Worm (Caenorhabditis elegans): ENCODE data around the gene fbxb-102.
A peak's percentile ranks its signal among the peaks of the same experiment; 100 is the strongest.

fbxb-102 gene

ce11 chrII:12480811-12481210 lies 1.9 kb upstream of the fbxb-102 start, which contains the start of gene arrd-9:
Gene arrd-9, minus strand, starts transcription at chrII:12480911.
- no peak for TF ChIP-seq ztf-29 (GFP tag; IDR thresholded peaks at IDR 0.05)
- no peak for TF ChIP-seq ztf-23 (GFP tag; IDR thresholded peaks at IDR 0.05)
- TF ChIP-seq cog-1 (tag; optimal IDR thresholded peaks at IDR 0.05): no peak
- no peak for TF ChIP-seq tab-1 (GFP tag; IDR thresholded peaks at IDR 0.05)
- no peak for TF ChIP-seq flt-1 (GFP tag; IDR thresholded peaks at IDR 0.05)
- no peak for TF ChIP-seq klf-2 (GFP tag; conservative IDR thresholded peaks at IDR 0.05)
- no peak for TF ChIP-seq T22C8.4 (GFP tag; IDR thresholded peaks at IDR 0.05)
- TF ChIP-seq ref-1 (GFP tag; conservative IDR thresholded peaks at IDR 0.05): no peak
- no peak for TF ChIP-seq med-1 (GFP tag; optimal IDR thresholded peaks at IDR 0.05; ENCODE audit: insufficient read depth)

ce11 chrII:12481645-12482044 lies 1.1 kb upstream of the fbxb-102 start:
- TF ChIP-seq cog-1 (tag; optimal IDR thresholded peaks at IDR 0.05) (no peak), ref-1 (GFP tag; conservative IDR thresholded peaks at IDR 0.05) (no peak)

DNA sequence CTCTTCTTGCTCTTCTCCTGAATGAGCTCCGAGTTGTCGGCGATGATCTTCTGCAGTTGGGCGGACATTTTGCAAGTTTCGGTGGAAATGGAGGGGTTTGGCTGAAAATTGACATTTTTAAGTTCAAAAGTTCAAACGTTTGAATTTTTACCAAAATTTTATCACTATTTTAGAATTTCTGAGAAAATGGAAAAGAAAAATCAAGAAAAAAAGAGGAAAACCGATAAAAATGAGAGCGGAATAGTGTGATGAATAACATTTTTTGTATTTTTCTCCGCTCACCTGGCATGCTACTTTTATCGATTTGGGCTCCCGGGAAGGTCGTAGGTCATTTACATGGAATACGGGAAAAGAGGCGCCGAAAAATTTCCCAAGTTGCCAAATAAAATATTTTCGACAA lies 2.3 kb downstream of the fbxb-102 start, which contains the start of gene F15A4.10:
Gene F15A4.10, minus strand, starts transcription at position 101 of the 400 bp plus-strand sequence.
- TF ChIP-seq ztf-23 (GFP tag; IDR thresholded peaks at IDR 0.05): no peak
- no peak for TF ChIP-seq tab-1 (GFP tag; IDR thresholded peaks at IDR 0.05)
- no peak for TF ChIP-seq klf-2 (GFP tag; conservative IDR thresholded peaks at IDR 0.05)
- no peak for TF ChIP-seq med-1 (GFP tag; optimal IDR thresholded peaks at IDR 0.05; ENCODE audit: insufficient read depth)
- no peak for TF ChIP-seq T22C8.4 (GFP tag; IDR thresholded peaks at IDR 0.05)
- no peak for TF ChIP-seq ref-1 (GFP tag; conservative IDR thresholded peaks at IDR 0.05)
- no peak for TF ChIP-seq flt-1 (GFP tag; IDR thresholded peaks at IDR 0.05)
- no peak for TF ChIP-seq ztf-29 (GFP tag; IDR thresholded peaks at IDR 0.05)
- TF ChIP-seq cog-1 (tag; optimal IDR thresholded peaks at IDR 0.05): no peak

- TF ChIP-seq klf-2 (GFP tag; conservative IDR thresholded peaks at IDR 0.05) (no peak), cog-1 (tag; optimal IDR thresholded peaks at IDR 0.05) (no peak), T22C8.4 (GFP tag; IDR thresholded peaks at IDR 0.05) (no peak), ztf-23 (GFP tag; IDR thresholded peaks at IDR 0.05) (no peak), ref-1 (GFP tag; conservative IDR thresholded peaks at IDR 0.05) (no peak), tab-1 (GFP tag; IDR thresholded peaks at IDR 0.05) (no peak), flt-1 (GFP tag; IDR thresholded peaks at IDR 0.05) (no peak), ztf-29 (GFP tag; IDR thresholded peaks at IDR 0.05) (no peak), med-1 (GFP tag; optimal IDR thresholded peaks at IDR 0.05; ENCODE audit: insufficient read depth) (no peak)
Observed at ce11 chrII:12488810-12489209, 6.1 kb downstream of the fbxb-102 start.

DNA sequence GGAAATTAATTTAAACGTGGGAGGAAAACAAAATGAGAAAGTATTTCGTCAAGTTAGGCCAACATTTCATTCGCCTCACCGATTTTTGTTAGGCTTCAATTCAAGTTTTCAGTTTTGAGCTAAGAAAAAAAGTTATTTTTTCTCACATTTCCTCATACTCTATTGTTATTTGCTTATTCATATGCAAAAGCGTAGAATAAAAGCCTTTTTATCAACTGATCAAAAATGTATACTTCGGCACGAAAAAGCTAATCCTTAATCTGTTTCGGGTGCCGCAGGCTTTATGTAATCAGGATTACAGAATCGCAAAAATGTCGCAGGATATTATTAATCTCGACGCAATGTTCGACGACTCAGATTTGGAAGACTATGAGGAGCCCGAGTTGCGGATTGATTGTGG lies 7.2 kb downstream of the fbxb-102 start, which contains the start of gene T21B4.15:
Gene T21B4.15, plus strand, starts transcription at position 301 of the 400 bp plus-strand sequence.
- TF ChIP-seq klf-2 (GFP tag; conservative IDR thresholded peaks at IDR 0.05) (no peak), T22C8.4 (GFP tag; IDR thresholded peaks at IDR 0.05) (no peak), cog-1 (tag; optimal IDR thresholded peaks at IDR 0.05) (no peak), med-1 (GFP tag; optimal IDR thresholded peaks at IDR 0.05; ENCODE audit: insufficient read depth) (no peak), ref-1 (GFP tag; conservative IDR thresholded peaks at IDR 0.05) (no peak), ztf-29 (GFP tag; IDR thresholded peaks at IDR 0.05) (no peak), flt-1 (GFP tag; IDR thresholded peaks at IDR 0.05) (no peak), ztf-23 (GFP tag; IDR thresholded peaks at IDR 0.05) (no peak), tab-1 (GFP tag; IDR thresholded peaks at IDR 0.05) (no peak)

DNA sequence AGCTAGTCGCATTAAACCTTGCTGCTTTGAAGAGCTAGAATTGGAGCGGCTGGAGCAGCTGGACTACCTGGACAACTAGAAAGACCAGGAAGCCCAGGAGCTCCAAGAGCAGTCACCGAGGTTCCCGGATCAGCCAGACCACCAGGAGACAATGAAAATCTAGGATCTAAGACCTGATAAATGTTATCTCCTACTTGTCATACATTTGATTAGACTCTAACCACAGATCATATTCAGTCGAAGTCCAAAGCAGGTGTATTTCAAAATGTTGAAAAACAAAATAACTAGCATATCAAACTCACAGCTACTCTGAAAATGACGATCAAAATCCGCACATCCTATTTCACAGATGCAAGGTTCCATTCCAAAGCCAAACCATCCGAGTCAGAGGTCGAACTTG lies 9.2 kb downstream of the fbxb-102 start, which contains the start of gene srz-6:
Gene srz-6, plus strand, starts transcription at position 301 of the 400 bp plus-strand sequence.
- TF ChIP-seq cog-1 (tag; optimal IDR thresholded peaks at IDR 0.05) (no peak), T22C8.4 (GFP tag; IDR thresholded peaks at IDR 0.05) (no peak), ztf-23 (GFP tag; IDR thresholded peaks at IDR 0.05) (no peak), flt-1 (GFP tag; IDR thresholded peaks at IDR 0.05) (no peak), tab-1 (GFP tag; IDR thresholded peaks at IDR 0.05) (no peak), med-1 (GFP tag; optimal IDR thresholded peaks at IDR 0.05; ENCODE audit: insufficient read depth) (no peak), ztf-29 (GFP tag; IDR thresholded peaks at IDR 0.05) (no peak), ref-1 (GFP tag; conservative IDR thresholded peaks at IDR 0.05) (no peak), klf-2 (GFP tag; conservative IDR thresholded peaks at IDR 0.05) (no peak)

DNA sequence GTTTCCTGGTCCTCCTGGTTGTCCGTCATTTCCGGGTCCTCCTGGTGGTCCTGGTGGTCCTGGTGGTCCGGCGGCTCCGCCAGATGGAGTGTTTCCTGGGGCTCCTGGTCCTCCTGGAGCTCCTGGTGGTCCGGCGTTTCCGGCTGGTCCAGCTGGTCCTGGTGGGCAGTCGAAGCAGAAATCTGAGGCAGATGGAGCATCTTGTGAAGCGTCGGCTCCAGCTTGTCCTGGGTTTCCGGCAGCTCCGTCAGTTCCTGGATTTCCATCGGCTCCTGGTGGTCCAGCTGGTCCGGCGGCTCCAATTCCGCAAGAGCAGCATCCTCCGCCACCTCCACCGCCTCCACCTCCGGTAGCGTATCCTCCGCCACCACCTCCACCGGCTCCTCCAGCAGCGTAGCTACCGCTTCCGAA lies 11.3 kb downstream of the fbxb-102 start:
- TF ChIP-seq T22C8.4 (GFP tag; IDR thresholded peaks at IDR 0.05) (no peak), tab-1 (GFP tag; IDR thresholded peaks at IDR 0.05) (no peak), ref-1 (GFP tag; conservative IDR thresholded peaks at IDR 0.05) (no peak), med-1 (GFP tag; optimal IDR thresholded peaks at IDR 0.05; ENCODE audit: insufficient read depth) (no peak), ztf-29 (GFP tag; IDR thresholded peaks at IDR 0.05) (no peak), ztf-23 (GFP tag; IDR thresholded peaks at IDR 0.05) (no peak), flt-1 (GFP tag; IDR thresholded peaks at IDR 0.05) (no peak), cog-1 (tag; optimal IDR thresholded peaks at IDR 0.05) (no peak)

- TF ChIP-seq ref-1 (GFP tag; conservative IDR thresholded peaks at IDR 0.05) (peak; percentile 88), ztf-29 (GFP tag; IDR thresholded peaks at IDR 0.05) (peak; percentile 100), T22C8.4 (GFP tag; IDR thresholded peaks at IDR 0.05) (peak; percentile 96), med-1 (GFP tag; optimal IDR thresholded peaks at IDR 0.05; ENCODE audit: insufficient read depth) (peak; percentile 73), cog-1 (tag; optimal IDR thresholded peaks at IDR 0.05) (peak; percentile 83), klf-2 (GFP tag; conservative IDR thresholded peaks at IDR 0.05) (peak; percentile 98), tab-1 (GFP tag; IDR thresholded peaks at IDR 0.05) (peak; percentile 98), ztf-23 (GFP tag; IDR thresholded peaks at IDR 0.05) (peak; percentile 98), flt-1 (GFP tag; IDR thresholded peaks at IDR 0.05) (peak; percentile 97)
Observed at ce11 chrII:12494556-12495131, 11.9 kb downstream of the fbxb-102 start, which contains the start of gene col-85. Gene col-85, minus strand, starts transcription at chrII:12495095.

- TF ChIP-seq T22C8.4 (GFP tag; IDR thresholded peaks at IDR 0.05) (no peak), ref-1 (GFP tag; conservative IDR thresholded peaks at IDR 0.05) (no peak), ztf-23 (GFP tag; IDR thresholded peaks at IDR 0.05) (no peak), tab-1 (GFP tag; IDR thresholded peaks at IDR 0.05) (no peak), flt-1 (GFP tag; IDR thresholded peaks at IDR 0.05) (no peak), cog-1 (tag; optimal IDR thresholded peaks at IDR 0.05) (no peak)
Observed at ce11 chrII:12496981-12497380, 14.3 kb downstream of the fbxb-102 start, which contains the start of gene T21B4.3. Gene T21B4.3, minus strand, starts transcription at chrII:12497081.
